Worm (Caenorhabditis elegans) whole organism, L3 larva: ENCODE measurements around the gene srx-116.

Experiments used
- R02D3.7 ChIP-seq: fragments of 150-350 bp; optimal IDR thresholded peaks from 2 replicates; lab custom pipeline; 2014; ENCODE audit warnings: missing biosample characterization, missing genetic modification characterization
- ZK546.5 ChIP-seq: sonication (generic microtip); optimal IDR thresholded peaks from 2 replicates; lab custom pipeline; 2017; ENCODE audit warnings: missing biosample characterization, missing genetic modification characterization
- aly-2 ChIP-seq: fragments of 150-350 bp; optimal IDR thresholded peaks from 2 replicates; lab custom pipeline; 2014; ENCODE audit warnings: missing biosample characterization, missing genetic modification characterization
- ama-1 ChIP-seq: fragments of 150-350 bp; optimal IDR thresholded peaks from 2 replicates; lab custom pipeline; 2018
- ceh-28 ChIP-seq: fragments of 150-350 bp; optimal IDR thresholded peaks from 2 replicates; lab custom pipeline; 2014; ENCODE audit warnings: missing biosample characterization, missing genetic modification reagents, missing genetic modification characterization
- ceh-82 ChIP-seq: fragments of 150-350 bp; optimal IDR thresholded peaks from 2 replicates; lab custom pipeline; 2014; ENCODE audit warnings: missing biosample characterization, missing genetic modification characterization
- ceh-9 ChIP-seq: sonication (generic microtip); optimal IDR thresholded peaks from 2 replicates; lab custom pipeline; 2018; ENCODE audit warnings: missing biosample characterization, missing genetic modification characterization
- daf-12 ChIP-seq: fragments of 150-350 bp; optimal IDR thresholded peaks from 2 replicates; lab custom pipeline; 2014; ENCODE audit warnings: missing biosample characterization, missing genetic modification reagents, missing genetic modification characterization
- egl-27 ChIP-seq: sonication (generic microtip); optimal IDR thresholded peaks from 4 replicates; lab custom pipeline; 2017; ENCODE audit warnings: missing biosample characterization, missing genetic modification reagents, missing genetic modification characterization
- egl-5 ChIP-seq: fragments of 150-350 bp; optimal IDR thresholded peaks from 2 replicates; lab custom pipeline; 2017; ENCODE audit warnings: missing biosample characterization, missing genetic modification reagents, missing genetic modification characterization, inconsistent platforms
- elt-1 ChIP-seq: fragments of 150-350 bp; optimal IDR thresholded peaks from 2 replicates; lab custom pipeline; 2014; ENCODE audit warnings: missing biosample characterization, missing genetic modification characterization
- elt-2 ChIP-seq: sonication (generic microtip); optimal IDR thresholded peaks from 2 replicates; lab custom pipeline; 2016; ENCODE audit warnings: missing genetic modification reagents, mild to moderate bottlenecking, missing genetic modification characterization, missing compliant biosample characterization
- elt-3 ChIP-seq, 3 experiments: fragments of 150-350 bp in 1 of 3; sonication (generic microtip) in 2 of 3; optimal IDR thresholded peaks; 2 replicates in 2 of 3; 4 replicates in 1 of 3; lab custom pipeline; 2014 to 2017; ENCODE audit warnings: missing biosample characterization in 3 of 3, missing genetic modification characterization in 3 of 3
- eor-1 ChIP-seq, 2 experiments: fragments of 150-350 bp; optimal IDR thresholded peaks; 2 replicates each; lab custom pipeline; 2014 to 2018; ENCODE audit warnings: missing biosample characterization in 2 of 2, missing genetic modification characterization in 2 of 2
- fkh-2 ChIP-seq: fragments of 150-350 bp; optimal IDR thresholded peaks from 2 replicates; lab custom pipeline; 2014; ENCODE audit warnings: missing biosample characterization, missing genetic modification reagents, missing genetic modification characterization
- hmg-11 ChIP-seq: sonication (generic microtip); optimal IDR thresholded peaks from 2 replicates; lab custom pipeline; 2016; ENCODE audit warnings: missing genetic modification characterization, missing compliant biosample characterization
- jun-1 ChIP-seq: fragments of 150-350 bp; optimal IDR thresholded peaks from 2 replicates; lab custom pipeline; 2014; ENCODE audit warnings: missing biosample characterization, missing genetic modification reagents, missing genetic modification characterization
- lin-15B ChIP-seq: fragments of 150-350 bp; optimal IDR thresholded peaks from 2 replicates; lab custom pipeline; 2014; ENCODE audit warnings: missing biosample characterization, missing genetic modification characterization
- lin-39 ChIP-seq: fragments of 150-350 bp; optimal IDR thresholded peaks from 2 replicates; lab custom pipeline; 2018; ENCODE audit warnings: missing biosample characterization, missing genetic modification reagents, missing genetic modification characterization
- lsy-12 ChIP-seq: sonication (generic microtip); optimal IDR thresholded peaks from 2 replicates; lab custom pipeline; 2016; ENCODE audit warnings: mild to moderate bottlenecking, missing genetic modification characterization, missing compliant biosample characterization
- mdl-1 ChIP-seq: fragments of 150-350 bp; optimal IDR thresholded peaks from 2 replicates; lab custom pipeline; 2014; ENCODE audit warnings: missing biosample characterization, missing genetic modification characterization
- mml-1 ChIP-seq: fragments of 150-350 bp; sonication (generic microtip); optimal IDR thresholded peaks from 3 replicates; lab custom pipeline; 2014; ENCODE audit warnings: missing biosample characterization, missing genetic modification characterization
- nfya-1 ChIP-seq: sonication (generic microtip); optimal IDR thresholded peaks from 2 replicates; lab custom pipeline; 2017; ENCODE audit warnings: missing genetic modification characterization, mild to moderate bottlenecking, missing compliant biosample characterization, antibody characterized with exemption, moderate library complexity; ENCODE audit not compliant: insufficient read depth
- nhr-12 ChIP-seq: fragments of 150-350 bp; optimal IDR thresholded peaks from 2 replicates; lab custom pipeline; 2014; ENCODE audit warnings: missing biosample characterization, missing genetic modification characterization
- nhr-23 ChIP-seq: fragments of 150-350 bp; optimal IDR thresholded peaks from 2 replicates; lab custom pipeline; 2014; ENCODE audit warnings: missing biosample characterization, missing genetic modification reagents, missing genetic modification characterization
- nhr-237 ChIP-seq: fragments of 150-350 bp; optimal IDR thresholded peaks from 2 replicates; lab custom pipeline; 2014; ENCODE audit warnings: missing biosample characterization, missing genetic modification characterization
- nhr-25 ChIP-seq: sonication (generic microtip); optimal IDR thresholded peaks from 2 replicates; lab custom pipeline; 2017; ENCODE audit warnings: missing biosample characterization, missing genetic modification characterization
- nhr-43 ChIP-seq: sonication (generic microtip); optimal IDR thresholded peaks from 2 replicates; lab custom pipeline; 2016; ENCODE audit warnings: mild to moderate bottlenecking, missing genetic modification characterization, missing compliant biosample characterization; ENCODE audit not compliant: poor library complexity, severe bottlenecking
- nhr-67 ChIP-seq: fragments of 150-350 bp; optimal IDR thresholded peaks from 2 replicates; lab custom pipeline; 2014; ENCODE audit warnings: missing biosample characterization, missing genetic modification characterization
- nhr-76 ChIP-seq: fragments of 150-350 bp; sonication (generic microtip); optimal IDR thresholded peaks from 5 replicates; lab custom pipeline; 2014; ENCODE audit warnings: missing biosample characterization, missing genetic modification characterization
- nhr-77 ChIP-seq: fragments of 150-350 bp; optimal IDR thresholded peaks from 2 replicates; lab custom pipeline; 2014; ENCODE audit warnings: missing biosample characterization, missing genetic modification characterization
- pha-4 ChIP-seq: fragments of 150-350 bp; optimal IDR thresholded peaks from 2 replicates; lab custom pipeline; 2014; ENCODE audit warnings: missing biosample characterization, missing genetic modification reagents, missing genetic modification characterization
- pqm-1 ChIP-seq: fragments of 150-350 bp; optimal IDR thresholded peaks from 2 replicates; lab custom pipeline; 2017; ENCODE audit warnings: missing biosample characterization, missing genetic modification characterization, inconsistent platforms
- skn-1 ChIP-seq: fragments of 150-350 bp; optimal IDR thresholded peaks from 2 replicates; lab custom pipeline; 2014; ENCODE audit warnings: missing biosample characterization, missing genetic modification characterization
- snpc-4 ChIP-seq: fragments of 150-350 bp; optimal IDR thresholded peaks from 2 replicates; lab custom pipeline; 2014; ENCODE audit warnings: missing biosample characterization, missing genetic modification characterization
- tbx-2 ChIP-seq: sonication (generic microtip); optimal IDR thresholded peaks from 2 replicates; lab custom pipeline; 2016; ENCODE audit warnings: mild to moderate bottlenecking, missing genetic modification characterization, missing compliant biosample characterization
- unc-39 ChIP-seq: sonication (generic microtip); optimal IDR thresholded peaks from 4 replicates; lab custom pipeline; 2017; ENCODE audit warnings: missing biosample characterization, missing genetic modification characterization
- unc-62 ChIP-seq: fragments of 150-350 bp; sonication (generic microtip); optimal IDR thresholded peaks from 4 replicates; lab custom pipeline; 2014; ENCODE audit warnings: missing biosample characterization, missing genetic modification reagents, missing genetic modification characterization
- zag-1 ChIP-seq: fragments of 150-350 bp; optimal IDR thresholded peaks from 2 replicates; lab custom pipeline; 2014; ENCODE audit warnings: missing biosample characterization, missing genetic modification characterization

The srx-116 gene

DNA sequence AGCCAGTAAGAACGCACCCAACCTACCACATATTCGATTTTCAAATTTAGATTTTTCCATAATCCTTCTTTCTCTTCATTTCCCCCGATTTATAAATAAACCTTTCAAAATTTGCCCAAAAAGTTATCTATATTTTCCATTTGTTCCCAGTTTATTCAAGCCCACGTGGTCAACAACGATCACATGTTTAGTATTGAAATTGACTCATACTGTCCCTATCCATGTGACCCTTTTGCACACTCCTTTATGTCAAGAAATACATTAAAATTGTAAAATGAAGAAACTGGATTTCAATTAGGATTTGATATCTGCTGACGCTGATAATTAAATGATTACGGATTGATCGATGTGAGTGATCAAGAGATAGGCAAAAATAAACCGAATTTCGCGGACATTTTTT lies 35.5 kb upstream of the srx-116 start:
- TF ChIP-seq pqm-1 (tag; lab: Kevin White, UChicago): peak; percentile 62
- no peak for TF ChIP-seq ceh-82 (tag; lab: Kevin White, UChicago)
- TF ChIP-seq nhr-43: peak; percentile 23
- peak; percentile 43 for TF ChIP-seq elt-2 (tag; lab: Kevin White, UChicago)
- peak; percentile 40 for TF ChIP-seq nhr-25
- peak; percentile 94 for TF ChIP-seq pha-4 (tag; lab: Kevin White, UChicago)
- TF ChIP-seq unc-62 (GFP tag; lab: Kevin White, UChicago): no peak
- TF ChIP-seq jun-1: peak; percentile 63

- no peak for TF ChIP-seq pha-4 (tag; lab: Kevin White, UChicago)
- peak; percentile 2 for TF ChIP-seq egl-5 (tag; lab: Kevin White, UChicago)
- peak; percentile 63 for TF ChIP-seq nhr-25
- TF ChIP-seq, all 47 proteins: peak for 2
Observed at ce11 chrV:12636248-12636647, 34.5 kb upstream of the srx-116 start.

- peak; percentile 61 for TF ChIP-seq ceh-28 (tag; lab: Kevin White, UChicago)
- TF ChIP-seq skn-1 (tag; lab: Kevin White, UChicago): no peak
- TF ChIP-seq zag-1 (tag; lab: Kevin White, UChicago): no peak
- TF ChIP-seq lsy-12: no peak
- peak; percentile 72 for TF ChIP-seq mdl-1 (tag; lab: Kevin White, UChicago)
- TF ChIP-seq eor-1 (tag; optimal IDR thresholded peaks at IDR 0.05; lab: Kevin White, UChicago): no peak
- TF ChIP-seq unc-62 (GFP tag; lab: Kevin White, UChicago): no peak
- TF ChIP-seq pha-4 (tag; lab: Kevin White, UChicago): peak; percentile 90
- no peak for TF ChIP-seq elt-3 (tag; optimal IDR thresholded peaks at IDR 0.05; lab: Kevin White, UChicago)
- TF ChIP-seq mml-1 (tag; lab: Kevin White, UChicago): peak; percentile 96
- no peak for TF ChIP-seq aly-2 (tag; lab: Kevin White, UChicago)
- peak; percentile 19 for TF ChIP-seq elt-1
- peak; percentile 11 for TF ChIP-seq tbx-2 (tag; lab: Kevin White, UChicago)
- TF ChIP-seq elt-2 (tag; lab: Kevin White, UChicago): peak; percentile 85
- no peak for TF ChIP-seq lin-39 (tag; lab: Kevin White, UChicago)
- TF ChIP-seq nhr-76 (tag; lab: Kevin White, UChicago): no peak
- TF ChIP-seq ceh-9 (tag; lab: Kevin White, UChicago): no peak
- TF ChIP-seq R02D3.7 (tag; lab: Kevin White, UChicago): peak; percentile 27
- TF ChIP-seq ama-1 (lab: Kevin White, UChicago): peak; percentile 8
- TF ChIP-seq egl-5 (tag; lab: Kevin White, UChicago): no peak
- peak; percentile 64 for TF ChIP-seq nfya-1
- peak; percentile 71 for TF ChIP-seq pqm-1 (tag; lab: Kevin White, UChicago)
- TF ChIP-seq egl-27: peak; percentile 74
- no peak for TF ChIP-seq hmg-11 (tag; lab: Kevin White, UChicago)
- TF ChIP-seq daf-12 (tag; lab: Kevin White, UChicago): no peak
- no peak for TF ChIP-seq nhr-67 (tag; lab: Kevin White, UChicago)
- no peak for TF ChIP-seq fkh-2 (tag; lab: Kevin White, UChicago)
- peak; percentile 93 for TF ChIP-seq nhr-25
- TF ChIP-seq nhr-43: peak; percentile 89
- TF ChIP-seq nhr-12 (tag; lab: Kevin White, UChicago): no peak
- no peak for TF ChIP-seq unc-39 (tag; lab: Kevin White, UChicago)
- TF ChIP-seq ZK546.5 (tag; lab: Kevin White, UChicago): no peak
- peak; percentile 62 for TF ChIP-seq jun-1
- TF ChIP-seq nhr-77: no peak
- no peak for TF ChIP-seq snpc-4 (tag; lab: Kevin White, UChicago)
- no peak for TF ChIP-seq lin-15B
- no peak for TF ChIP-seq nhr-237 (tag; lab: Kevin White, UChicago)
- TF ChIP-seq nhr-23 (tag; lab: Kevin White, UChicago): peak; percentile 71
Observed at ce11 chrV:12637238-12637690, 33.4 kb upstream of the srx-116 start, which contains the start of gene F56H9.2. Gene F56H9.2, plus strand, starts transcription at chrV:12637663.
